Fruit fly (Drosophila melanogaster) whole organism, embryonic: ENCODE data around the gene sro.

Source experiments
- Aef1 ChIP-seq: fragments of 200-800 bp; sonication (Bioruptor generic); IDR thresholded peaks from 3 replicates; pipeline ENCODE4 v1.3.6; 2022; ENCODE audit warnings: missing biosample characterization, missing genetic modification characterization
- Asciz ChIP-seq: fragments of 200-800 bp; sonication (Bioruptor generic); optimal IDR thresholded peaks from 2 replicates; lab custom pipeline; 2017; ENCODE audit warnings: missing biosample characterization, mild to moderate bottlenecking, missing genetic modification characterization, missing genetic modification reagents
- Blimp-1 ChIP-seq: fragments of 200-800 bp; sonication (Bioruptor generic); optimal IDR thresholded peaks from 3 replicates; lab custom pipeline; 2018; ENCODE audit warnings: missing biosample characterization, missing genetic modification characterization, mild to moderate bottlenecking, moderate library complexity, missing genetic modification reagents
- Bteb2 ChIP-seq: fragments of 200-800 bp; sonication (Bioruptor generic); optimal IDR thresholded peaks from 2 replicates; lab custom pipeline; 2016; ENCODE audit warnings: missing biosample characterization, missing genetic modification characterization
- CG10209 ChIP-seq: fragments of 200-800 bp; sonication (Bioruptor generic); optimal IDR thresholded peaks from 3 replicates; lab custom pipeline; 2017; ENCODE audit warnings: missing biosample characterization, mild to moderate bottlenecking, missing genetic modification characterization, missing genetic modification reagents
- CG10431 ChIP-seq: fragments of 200-800 bp; sonication (Bioruptor generic); optimal IDR thresholded peaks from 3 replicates; lab custom pipeline; 2018; ENCODE audit warnings: missing biosample characterization, mild to moderate bottlenecking, missing genetic modification characterization
- CG11696 ChIP-seq: fragments of 200-800 bp; sonication (Bioruptor generic); IDR thresholded peaks from 2 replicates; pipeline ENCODE4 v1.3.6; 2022; ENCODE audit warnings: missing biosample characterization, missing genetic modification characterization
- CG11723 ChIP-seq: fragments of 200-800 bp; sonication (Bioruptor generic); optimal IDR thresholded peaks from 2 replicates; lab custom pipeline; 2017; ENCODE audit warnings: missing biosample characterization, mild to moderate bottlenecking, missing genetic modification characterization
- CG13775 ChIP-seq: fragments of 200-800 bp; sonication (Bioruptor generic); optimal IDR thresholded peaks from 3 replicates; lab custom pipeline; 2017; ENCODE audit warnings: missing biosample characterization, mild to moderate bottlenecking, missing genetic modification characterization
- CG14441 ChIP-seq: fragments of 200-800 bp; sonication (Bioruptor generic); IDR thresholded peaks from 2 replicates; pipeline ENCODE4 v1.3.6; 2022; ENCODE audit warnings: missing biosample characterization, missing genetic modification characterization
- CG14965 ChIP-seq: fragments of 200-800 bp; sonication (Bioruptor generic); optimal IDR thresholded peaks from 2 replicates; lab custom pipeline; 2016; ENCODE audit warnings: missing biosample characterization, missing genetic modification characterization, borderline replicate concordance
- CG2120 ChIP-seq: fragments of 200-800 bp; sonication (Bioruptor generic); optimal IDR thresholded peaks from 3 replicates; lab custom pipeline; 2016; ENCODE audit warnings: missing biosample characterization, missing genetic modification characterization
- CG2889 ChIP-seq: fragments of 200-800 bp; sonication (Bioruptor generic); IDR thresholded peaks from 3 replicates; pipeline ENCODE4 v1.3.6; 2022; ENCODE audit warnings: missing biosample characterization, missing genetic modification characterization
- CG31441 ChIP-seq: fragments of 200-800 bp; sonication (Bioruptor generic); IDR thresholded peaks from 2 replicates; pipeline ENCODE4 v1.3.6; 2022; ENCODE audit warnings: missing biosample characterization, missing genetic modification characterization
- CG32767 ChIP-seq: fragments of 200-800 bp; sonication (Bioruptor generic); IDR thresholded peaks from 2 replicates; pipeline ENCODE4 v1.3.6; 2022; ENCODE audit warnings: missing biosample characterization, missing genetic modification characterization
- CG3847 ChIP-seq: fragments of 200-800 bp; sonication (Bioruptor generic); IDR thresholded peaks from 2 replicates; pipeline ENCODE4 v1.3.6; 2022; ENCODE audit warnings: missing biosample characterization, missing genetic modification characterization
- CG4282 ChIP-seq: fragments of 200-800 bp; sonication (Bioruptor generic); optimal IDR thresholded peaks from 2 replicates; lab custom pipeline; 2016; ENCODE audit warnings: missing biosample characterization, missing genetic modification characterization
- CG5180 ChIP-seq: fragments of 200-800 bp; sonication (Bioruptor generic); optimal IDR thresholded peaks from 3 replicates; lab custom pipeline; 2017; ENCODE audit warnings: missing biosample characterization, missing genetic modification characterization, mild to moderate bottlenecking, moderate library complexity, missing genetic modification reagents
- CG6765 ChIP-seq: fragments of 200-800 bp; sonication (Bioruptor generic); optimal IDR thresholded peaks from 3 replicates; lab custom pipeline; 2017; ENCODE audit warnings: missing biosample characterization, mild to moderate bottlenecking, missing genetic modification characterization
- Chrac-16 ChIP-seq: fragments of 200-800 bp; sonication (Bioruptor generic); optimal IDR thresholded peaks from 3 replicates; lab custom pipeline; 2016; ENCODE audit warnings: missing biosample characterization, missing genetic modification characterization
- D19A ChIP-seq: fragments of 200-800 bp; optimal IDR thresholded peaks from 3 replicates; lab custom pipeline; 2019; ENCODE audit warnings: missing biosample characterization, mild to moderate bottlenecking, missing genetic modification characterization, moderate library complexity
- Dbx ChIP-seq: fragments of 200-800 bp; sonication (Bioruptor generic); IDR thresholded peaks from 3 replicates; pipeline ENCODE4 v1.3.6; 2022; ENCODE audit warnings: missing biosample characterization, missing genetic modification characterization
- Doc3 ChIP-seq: fragments of 200-800 bp; sonication (Bioruptor generic); IDR thresholded peaks from 3 replicates; pipeline ENCODE4 v1.3.6; 2022; ENCODE audit warnings: missing biosample characterization, missing genetic modification characterization; ENCODE audit not compliant: partially characterized antibody
- E2f2 ChIP-seq: fragments of 200-800 bp; sonication (Bioruptor generic); IDR thresholded peaks from 2 replicates; pipeline ENCODE4 v1.3.6; 2022; ENCODE audit warnings: missing biosample characterization, missing genetic modification characterization
- Fer1 ChIP-seq: fragments of 200-800 bp; sonication (Bioruptor generic); optimal IDR thresholded peaks from 2 replicates; lab custom pipeline; 2017; ENCODE audit warnings: missing biosample characterization, mild to moderate bottlenecking, missing genetic modification characterization
- HmgD ChIP-seq: fragments of 200-800 bp; sonication (Bioruptor generic); optimal IDR thresholded peaks from 3 replicates; lab custom pipeline; 2016; ENCODE audit warnings: missing biosample characterization, missing genetic modification characterization
- Hr39 ChIP-seq: fragments of >200 bp; optimal IDR thresholded peaks from 2 replicates; lab custom pipeline; 2017
- Nf-YB ChIP-seq: fragments of 200-800 bp; sonication (Bioruptor generic); optimal IDR thresholded peaks from 3 replicates; lab custom pipeline; 2019; ENCODE audit warnings: missing biosample characterization, mild to moderate bottlenecking, missing genetic modification characterization, moderate library complexity
- Rx ChIP-seq: fragments of 200-800 bp; sonication (Bioruptor generic); IDR thresholded peaks from 2 replicates; pipeline ENCODE4 v1.3.6; 2022; ENCODE audit warnings: missing biosample characterization, missing genetic modification characterization
- amos ChIP-seq: fragments of 200-800 bp; sonication (Bioruptor generic); IDR thresholded peaks from 2 replicates; pipeline ENCODE4 v1.3.6; 2022; ENCODE audit warnings: missing biosample characterization, missing genetic modification characterization; ENCODE audit not compliant: partially characterized antibody
- dmrt11E ChIP-seq: fragments of 200-800 bp; sonication (Bioruptor generic); optimal IDR thresholded peaks from 3 replicates; lab custom pipeline; 2018; ENCODE audit warnings: missing biosample characterization, mild to moderate bottlenecking, missing genetic modification characterization, moderate library complexity
- dmrt99B ChIP-seq: fragments of 200-800 bp; sonication (Bioruptor generic); optimal IDR thresholded peaks from 2 replicates; lab custom pipeline; 2018; ENCODE audit warnings: missing biosample characterization, mild to moderate bottlenecking, missing genetic modification characterization, moderate library complexity
- ewg ChIP-seq: fragments of 200-800 bp; sonication (Bioruptor generic); optimal IDR thresholded peaks from 3 replicates; lab custom pipeline; 2017; ENCODE audit warnings: mild to moderate bottlenecking, missing biosample characterization, missing genetic modification reagents, missing genetic modification characterization
- eyg ChIP-seq: fragments of 200-800 bp; sonication (Bioruptor generic); optimal IDR thresholded peaks from 3 replicates; lab custom pipeline; 2016; ENCODE audit warnings: missing biosample characterization, missing genetic modification characterization
- ftz-f1 ChIP-seq: fragments of 200-800 bp; sonication (Bioruptor generic); optimal IDR thresholded peaks from 2 replicates; lab custom pipeline; 2016; ENCODE audit warnings: missing biosample characterization, missing genetic modification characterization
- fu2 ChIP-seq: fragments of 200-800 bp; sonication (Bioruptor generic); optimal IDR thresholded peaks from 2 replicates; lab custom pipeline; 2016; ENCODE audit warnings: missing biosample characterization, missing genetic modification characterization
- hbn ChIP-seq: fragments of 200-800 bp; sonication (Bioruptor generic); IDR thresholded peaks from 2 replicates; pipeline ENCODE4 v1.3.6; 2022; ENCODE audit warnings: missing biosample characterization, missing genetic modification characterization; ENCODE audit not compliant: partially characterized antibody
- luna ChIP-seq: fragments of 200-800 bp; sonication (Bioruptor generic); optimal IDR thresholded peaks from 2 replicates; lab custom pipeline; 2016; ENCODE audit warnings: missing biosample characterization, missing genetic modification characterization
- nmo ChIP-seq: fragments of 200-800 bp; sonication (Bioruptor generic); optimal IDR thresholded peaks from 2 replicates; lab custom pipeline; 2018; ENCODE audit warnings: missing biosample characterization, mild to moderate bottlenecking, missing genetic modification characterization, moderate library complexity
- onecut ChIP-seq: fragments of 200-800 bp; sonication (Bioruptor generic); IDR thresholded peaks from 2 replicates; pipeline ENCODE4 v1.3.6; 2022; ENCODE audit warnings: missing biosample characterization, missing genetic modification characterization
- pan ChIP-seq, 4 experiments: fragments of >200 bp in 3 of 4; fragments of 200-800 bp in 1 of 4; sonication (Bioruptor generic) in 1 of 4; optimal IDR thresholded peaks in 3 of 4; IDR thresholded peaks in 1 of 4; 2 replicates each; pipeline versions ENCODE4 v1.3.6 to Lab custom; 2017 to 2022; ENCODE audit warnings: missing biosample characterization in 2 of 4, missing genetic modification characterization in 2 of 4, mixed read lengths in 1 of 4
- salm ChIP-seq: fragments of 200-800 bp; sonication (Bioruptor generic); optimal IDR thresholded peaks from 2 replicates; lab custom pipeline; 2018; ENCODE audit warnings: missing biosample characterization, mild to moderate bottlenecking, missing genetic modification characterization
- sd ChIP-seq: fragments of 200-800 bp; sonication (Bioruptor generic); optimal IDR thresholded peaks from 3 replicates; lab custom pipeline; 2018; ENCODE audit warnings: missing biosample characterization, mild to moderate bottlenecking, missing genetic modification characterization, moderate library complexity
- sens-2 ChIP-seq: fragments of 200-800 bp; sonication (Bioruptor generic); IDR thresholded peaks from 2 replicates; pipeline ENCODE4 v1.3.6; 2022; ENCODE audit warnings: missing biosample characterization, missing genetic modification characterization
- sr ChIP-seq: fragments of 200-800 bp; sonication (Bioruptor generic); IDR thresholded peaks from 3 replicates; pipeline ENCODE4 v1.3.6; 2022; ENCODE audit warnings: missing biosample characterization, missing genetic modification characterization
- stwl ChIP-seq: fragments of 200-800 bp; sonication (Bioruptor generic); optimal IDR thresholded peaks from 3 replicates; lab custom pipeline; 2018; ENCODE audit warnings: missing biosample characterization, mild to moderate bottlenecking, missing genetic modification characterization, moderate library complexity
- tll ChIP-seq, 2 experiments: fragments of 200-800 bp in 1 of 2; fragments of >200 bp in 1 of 2; sonication (Bioruptor generic) in 1 of 2; optimal IDR thresholded peaks; 2 replicates each; lab custom pipeline; 2017 to 2019; ENCODE audit warnings: missing biosample characterization in 2 of 2, missing genetic modification characterization in 2 of 2, mild to moderate bottlenecking in 1 of 2, moderate library complexity in 1 of 2
- tna ChIP-seq: fragments of 200-800 bp; sonication (Bioruptor generic); IDR thresholded peaks from 2 replicates; pipeline ENCODE4 v1.3.6; 2022; ENCODE audit warnings: missing biosample characterization, missing genetic modification characterization; ENCODE audit not compliant: partially characterized antibody
- vfl ChIP-seq: fragments of 200-800 bp; sonication (Bioruptor generic); optimal IDR thresholded peaks from 2 replicates; lab custom pipeline; 2016; ENCODE audit warnings: missing biosample characterization, missing genetic modification characterization

sro gene

DNA sequence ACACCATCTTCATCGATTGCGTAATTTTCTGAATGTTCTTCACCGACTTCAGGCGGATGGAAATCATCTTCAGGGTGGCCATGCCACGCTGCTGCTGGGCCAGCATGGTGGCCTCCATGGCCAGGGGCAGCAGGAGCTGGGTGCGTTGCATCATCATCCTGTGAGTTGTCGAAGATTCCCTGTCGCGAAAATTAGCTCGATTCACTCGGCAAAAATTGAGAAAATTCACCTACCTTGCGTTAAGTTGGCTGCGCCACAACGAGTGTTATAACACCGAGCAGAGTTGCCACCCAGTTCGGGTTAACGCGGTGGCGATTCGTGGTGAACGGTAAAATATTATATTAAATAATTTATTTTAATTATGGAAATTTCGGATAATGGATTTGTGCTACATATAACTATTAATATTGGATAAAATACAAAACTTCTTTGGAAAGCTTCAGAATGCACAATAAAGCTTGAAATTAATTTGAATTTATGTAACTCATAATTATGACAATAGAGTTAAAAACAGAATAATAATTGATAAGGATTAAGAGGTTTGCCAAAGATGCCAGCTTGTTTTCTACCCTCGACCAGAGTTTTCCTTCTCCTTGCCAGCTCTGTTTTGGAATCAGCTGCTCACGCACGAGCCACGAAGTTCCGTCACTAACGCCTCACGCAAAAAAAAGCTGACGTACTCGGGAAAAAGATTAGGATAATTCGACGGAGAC, 45.6 kb upstream of the sro start, which contains the start of the genes ATPsyngamma and yata (continued):
- no peak for TF ChIP-seq Dbx (GFP tag; lab: Robert Waterston, UW)
- TF ChIP-seq ewg (GFP tag; lab: Kevin White, UChicago) = peak; percentile 11
- TF ChIP-seq CG32767 (GFP tag; lab: Robert Waterston, UW) = no peak
- TF ChIP-seq CG2889 = no peak
- TF ChIP-seq CG11696 (GFP tag; lab: Robert Waterston, UW) = no peak
- TF ChIP-seq D19A (tag; lab: Kevin White, UChicago) = no peak
- no peak for TF ChIP-seq CG11723 (GFP tag; lab: Kevin White, UChicago)
- TF ChIP-seq onecut (GFP tag; lab: Robert Waterston, UW) = no peak
- no peak for TF ChIP-seq Nf-YB (GFP tag; lab: Kevin White, UChicago)
- no peak for TF ChIP-seq CG4282
- TF ChIP-seq ftz-f1 (GFP tag; lab: Kevin White, UChicago) = no peak
- TF ChIP-seq CG5180 (GFP tag; lab: Kevin White, UChicago) = no peak
- TF ChIP-seq salm (tag; lab: Kevin White, UChicago) = peak; percentile 32
- TF ChIP-seq sd (tag; lab: Kevin White, UChicago) = no peak
- TF ChIP-seq Aef1 = no peak
- peak; percentile 59 for TF ChIP-seq hbn (GFP tag; lab: Robert Waterston, UW)
- no peak for TF ChIP-seq dmrt99B (tag; lab: Kevin White, UChicago)
- TF ChIP-seq Chrac-16 (GFP tag; lab: Kevin White, UChicago) = no peak
- peak; percentile 52 for TF ChIP-seq nmo (GFP tag; lab: Kevin White, UChicago)
- TF ChIP-seq E2f2 (GFP tag; lab: Robert Waterston, UW) = no peak
- no peak for TF ChIP-seq luna
- no peak for TF ChIP-seq sens-2 (GFP tag; lab: Robert Waterston, UW)
- TF ChIP-seq eyg (GFP tag; lab: Kevin White, UChicago) = no peak
- peak; percentile 13 for TF ChIP-seq dmrt11E
- TF ChIP-seq CG14965 (GFP tag; lab: Kevin White, UChicago) = no peak
- peak; percentile 59; the same call in 1 of the 2 replicates for TF ChIP-seq CG3847 (GFP tag; lab: Robert Waterston, UW)
- peak; percentile 21 for TF ChIP-seq CG2120 (GFP tag; lab: Kevin White, UChicago)
- no peak for TF ChIP-seq Rx
- TF ChIP-seq Blimp-1 (GFP tag; lab: Kevin White, UChicago) = no peak
- no peak for TF ChIP-seq fu2 (GFP tag; lab: Kevin White, UChicago)
- no peak for TF ChIP-seq CG14441 (GFP tag; lab: Robert Waterston, UW)
- TF ChIP-seq pan (optimal IDR thresholded peaks at IDR 0.05; lab: Kevin White, UChicago) = no peak
- TF ChIP-seq pan (GFP tag; optimal IDR thresholded peaks at IDR 0.05 in 1 of 2, IDR thresholded peaks at IDR 0.05 in 1 of 2) = no peak
- TF ChIP-seq HmgD = no peak
- no peak for TF ChIP-seq Fer1 (GFP tag; lab: Kevin White, UChicago)
- TF ChIP-seq CG31441 (GFP tag; lab: Robert Waterston, UW) = no peak; the same call in 1 of the 2 replicates
- TF ChIP-seq amos (GFP tag; lab: Robert Waterston, UW) = peak; percentile 84
- TF ChIP-seq Doc3 (GFP tag; lab: Robert Waterston, UW) = 0 out of 3 replicates have a peak, but pooled peaks have one; percentile 59
- TF ChIP-seq tna = peak; percentile 46; the same call in 1 of the 2 replicates
- no peak for TF ChIP-seq Asciz (GFP tag; lab: Kevin White, UChicago)
- peak; percentile 31 for TF ChIP-seq CG6765 (GFP tag; lab: Kevin White, UChicago)
- TF ChIP-seq Hr39 (lab: Kevin White, UChicago) = no peak
- TF ChIP-seq stwl (tag; lab: Kevin White, UChicago) = peak; percentile 17
- TF ChIP-seq tll (GFP tag; optimal IDR thresholded peaks at IDR 0.05; lab: Kevin White, UChicago) = no peak
- no peak for TF ChIP-seq Bteb2 (GFP tag; lab: Kevin White, UChicago)
- TF ChIP-seq vfl (GFP tag; lab: Kevin White, UChicago) = no peak
- no peak for TF ChIP-seq CG10431 (GFP tag; lab: Kevin White, UChicago)
- peak; percentile 37 for TF ChIP-seq CG10209 (GFP tag; lab: Kevin White, UChicago)
- peak; percentile 14 for TF ChIP-seq CG13775 (GFP tag; lab: Kevin White, UChicago)
- TF ChIP-seq sr = no peak
